Worm (Caenorhabditis elegans) whole organism, young adult: ENCODE data around the gene F18E9.3.
A peak's percentile ranks its signal among the peaks of the same experiment; 100 is the strongest.

Experiments used
- B0019.2 ChIP-seq: fragments of 200-800 bp; sonication (Bioruptor generic); conservative IDR thresholded peaks from 2 replicates; pipeline ENCODE4 v1.3.6; 2022; ENCODE audit warnings: missing genetic modification reagents, missing genetic modification characterization, missing compliant biosample characterization
- B0336.3 ChIP-seq: fragments of 200-800 bp; sonication (Bioruptor generic); IDR thresholded peaks from 2 replicates; pipeline ENCODE4 v1.3.6; 2022; ENCODE audit warnings: missing genetic modification characterization, missing compliant biosample characterization
- C06A6.2 ChIP-seq: fragments of 200-800 bp; sonication (Bioruptor generic); conservative IDR thresholded peaks from 2 replicates; pipeline ENCODE4 v1.3.6; 2022; ENCODE audit warnings: missing genetic modification characterization, missing compliant biosample characterization
- F23B12.7 ChIP-seq: sonication (generic microtip); optimal IDR thresholded peaks from 2 replicates; lab custom pipeline; 2017; ENCODE audit warnings: missing genetic modification characterization, mild to moderate bottlenecking, missing compliant biosample characterization, antibody characterized with exemption, moderate library complexity; ENCODE audit not compliant: insufficient read depth
- F52B5.7 ChIP-seq: sonication (generic microtip); optimal IDR thresholded peaks from 2 replicates; lab custom pipeline; 2016; ENCODE audit warnings: mild to moderate bottlenecking, missing genetic modification characterization, missing compliant biosample characterization
- F57A8.1 ChIP-seq: fragments of 200-800 bp; sonication (Bioruptor generic); optimal IDR thresholded peaks from 2 replicates; lab custom pipeline; 2018; ENCODE audit warnings: mild to moderate bottlenecking, missing genetic modification characterization, moderate library complexity, missing compliant biosample characterization
- K12H6.12 ChIP-seq: fragments of 200-800 bp; sonication (Bioruptor generic); optimal IDR thresholded peaks from 2 replicates; lab custom pipeline; 2018; ENCODE audit warnings: mild to moderate bottlenecking, missing genetic modification characterization, missing compliant biosample characterization
- Y53G8AR.9 ChIP-seq: fragments of 200-800 bp; sonication (Bioruptor generic); conservative IDR thresholded peaks from 2 replicates; pipeline ENCODE4 v1.3.6; 2022; ENCODE audit warnings: missing genetic modification reagents, missing genetic modification characterization, missing compliant biosample characterization
- Y95B8A.8 ChIP-seq: fragments of 200-800 bp; sonication (Bioruptor generic); IDR thresholded peaks from 2 replicates; pipeline ENCODE4 v1.3.6; 2022; ENCODE audit warnings: missing genetic modification reagents, missing genetic modification characterization, missing compliant biosample characterization
- ZK185.1 ChIP-seq: sonication (generic microtip); optimal IDR thresholded peaks from 2 replicates; lab custom pipeline; 2016; ENCODE audit warnings: mild to moderate bottlenecking, missing genetic modification characterization, missing compliant biosample characterization; ENCODE audit not compliant: poor library complexity, severe bottlenecking
- aptf-3 ChIP-seq: fragments of 200-800 bp; sonication (Bioruptor generic); IDR thresholded peaks from 2 replicates; pipeline ENCODE4 v1.3.6; 2022; ENCODE audit warnings: missing genetic modification characterization, missing compliant biosample characterization
- atf-7 ChIP-seq: sonication (generic microtip); optimal IDR thresholded peaks from 2 replicates; lab custom pipeline; 2017; ENCODE audit warnings: mild to moderate bottlenecking, missing genetic modification characterization, missing compliant biosample characterization
- cebp-2 ChIP-seq: fragments of 200-800 bp; sonication (Bioruptor generic); IDR thresholded peaks from 2 replicates; pipeline ENCODE4 v1.3.6; 2022; ENCODE audit warnings: missing genetic modification characterization, missing compliant biosample characterization
- chd-7 ChIP-seq: sonication (generic microtip); optimal IDR thresholded peaks from 2 replicates; lab custom pipeline; 2016; ENCODE audit warnings: mild to moderate bottlenecking, missing genetic modification characterization, moderate library complexity, missing compliant biosample characterization
- die-1 ChIP-seq: sonication (generic microtip); optimal IDR thresholded peaks from 2 replicates; lab custom pipeline; 2016; ENCODE audit warnings: missing genotype, mild to moderate bottlenecking, missing genetic modification characterization, missing compliant biosample characterization
- dox-1 ChIP-seq: fragments of 200-800 bp; sonication (Bioruptor generic); IDR thresholded peaks from 2 replicates; pipeline ENCODE4 v1.3.6; 2022; ENCODE audit warnings: missing genetic modification reagents, missing genetic modification characterization, missing compliant biosample characterization
- egrh-3 ChIP-seq: fragments of 200-800 bp; sonication (Bioruptor generic); IDR thresholded peaks from 2 replicates; pipeline ENCODE4 v1.3.6; 2022; ENCODE audit warnings: missing genetic modification reagents, missing genetic modification characterization, missing compliant biosample characterization
- ets-4 ChIP-seq: fragments of 200-800 bp; sonication (Bioruptor generic); optimal IDR thresholded peaks from 2 replicates; lab custom pipeline; 2018; ENCODE audit warnings: mild to moderate bottlenecking, missing genetic modification characterization, missing compliant biosample characterization
- gei-17 ChIP-seq: fragments of 200-800 bp; sonication (Bioruptor generic); optimal IDR thresholded peaks from 2 replicates; lab custom pipeline; 2018; ENCODE audit warnings: mild to moderate bottlenecking, missing genetic modification characterization, missing compliant biosample characterization
- hsf-1 ChIP-seq: fragments of 200-800 bp; sonication (Bioruptor generic); IDR thresholded peaks from 2 replicates; pipeline ENCODE4 v1.3.6; 2022; ENCODE audit warnings: missing genetic modification reagents, missing genetic modification characterization, missing compliant biosample characterization
- lag-1 ChIP-seq: fragments of 200-800 bp; sonication (Bioruptor generic); IDR thresholded peaks from 2 replicates; pipeline ENCODE4 v1.3.6; 2022; ENCODE audit warnings: missing genetic modification reagents, missing genetic modification characterization, missing compliant biosample characterization
- let-526 ChIP-seq: fragments of 200-800 bp; sonication (Bioruptor generic); IDR thresholded peaks from 2 replicates; pipeline ENCODE4 v1.3.6; 2022; ENCODE audit warnings: missing genetic modification reagents, missing genetic modification characterization, missing compliant biosample characterization
- let-607 ChIP-seq, 2 experiments: fragments of 200-800 bp in 1 of 2; sonication (Bioruptor generic) in 1 of 2; sonication (generic microtip) in 1 of 2; optimal IDR thresholded peaks; 2 replicates each; lab custom pipeline; 2016 to 2018; ENCODE audit warnings: mild to moderate bottlenecking in 2 of 2, missing compliant biosample characterization in 2 of 2, missing genetic modification characterization in 2 of 2, moderate library complexity in 2 of 2, missing genotype in 1 of 2
- lin-26 ChIP-seq: fragments of 200-800 bp; sonication (Bioruptor generic); IDR thresholded peaks from 2 replicates; pipeline ENCODE4 v1.3.6; 2022; ENCODE audit warnings: missing genetic modification reagents, missing genetic modification characterization, missing compliant biosample characterization
- lin-35 ChIP-seq, 3 experiments: fragments of 150-350 bp in 2 of 3; sonication (generic microtip) in 1 of 3; optimal IDR thresholded peaks; 2 replicates each; lab custom pipeline; 2014 to 2018; ENCODE audit warnings: missing biosample characterization in 3 of 3, missing genetic modification characterization in 3 of 3, missing genetic modification reagents in 3 of 3
- lin-40 ChIP-seq: sonication (generic microtip); optimal IDR thresholded peaks from 2 replicates; lab custom pipeline; 2016; ENCODE audit warnings: missing genetic modification characterization, mild to moderate bottlenecking, missing compliant biosample characterization, missing genotype, missing genetic modification reagents
- lsy-27 ChIP-seq: sonication (generic microtip); optimal IDR thresholded peaks from 2 replicates; lab custom pipeline; 2017; ENCODE audit warnings: missing genetic modification characterization, mild to moderate bottlenecking, missing compliant biosample characterization, antibody characterized with exemption, missing genotype, borderline replicate concordance; ENCODE audit not compliant: insufficient read depth
- madf-8 ChIP-seq: fragments of 200-800 bp; sonication (Bioruptor generic); conservative IDR thresholded peaks from 2 replicates; pipeline ENCODE4 v1.3.6; 2022; ENCODE audit warnings: missing genetic modification reagents, missing genetic modification characterization, missing compliant biosample characterization
- mes-4 ChIP-seq: sonication (generic microtip); optimal IDR thresholded peaks from 2 replicates; lab custom pipeline; 2016; ENCODE audit warnings: missing genotype, missing genetic modification characterization, missing compliant biosample characterization
- nfya-2 ChIP-seq: fragments of 200-800 bp; sonication (Bioruptor generic); IDR thresholded peaks from 2 replicates; pipeline ENCODE4 v1.3.6; 2022; ENCODE audit warnings: missing genetic modification reagents, missing genetic modification characterization, missing compliant biosample characterization
- nhr-27 ChIP-seq: fragments of 200-800 bp; sonication (Bioruptor generic); optimal IDR thresholded peaks from 2 replicates; lab custom pipeline; 2018; ENCODE audit warnings: mild to moderate bottlenecking, missing genetic modification characterization, moderate library complexity, missing compliant biosample characterization
- nhr-80 ChIP-seq: sonication (generic microtip); optimal IDR thresholded peaks from 2 replicates; lab custom pipeline; 2016; ENCODE audit warnings: missing genetic modification characterization, missing compliant biosample characterization
- nhr-90 ChIP-seq: sonication (generic microtip); optimal IDR thresholded peaks from 2 replicates; lab custom pipeline; 2016; ENCODE audit warnings: missing genotype, mild to moderate bottlenecking, missing genetic modification characterization, missing compliant biosample characterization
- pbrm-1 ChIP-seq: fragments of 200-800 bp; sonication (Bioruptor generic); IDR thresholded peaks from 2 replicates; pipeline ENCODE4 v1.3.6; 2022; ENCODE audit warnings: missing genetic modification reagents, missing genetic modification characterization, missing compliant biosample characterization
- rpc-1 ChIP-seq, 2 experiments: fragments of 150-350 bp in 1 of 2; sonication (generic microtip) in 1 of 2; optimal IDR thresholded peaks; 2 replicates each; lab custom pipeline; 2014 to 2018; ENCODE audit warnings: missing biosample characterization in 1 of 2, missing genetic modification characterization in 1 of 2, missing genetic modification reagents in 1 of 2, missing genotype in 1 of 2
- sdz-38 ChIP-seq: sonication (generic microtip); optimal IDR thresholded peaks from 2 replicates; lab custom pipeline; 2016; ENCODE audit warnings: missing genotype, missing genetic modification characterization, missing compliant biosample characterization
- unc-130 ChIP-seq: sonication (generic microtip); optimal IDR thresholded peaks from 2 replicates; lab custom pipeline; 2016; ENCODE audit warnings: missing genetic modification reagents, missing genetic modification characterization, missing compliant biosample characterization
- xnd-1 ChIP-seq: sonication (generic microtip); optimal IDR thresholded peaks from 2 replicates; lab custom pipeline; 2016; ENCODE audit warnings: missing genotype, missing genetic modification reagents, missing genetic modification characterization, missing compliant biosample characterization
- zfh-2 ChIP-seq: fragments of 200-800 bp; sonication (Bioruptor generic); conservative IDR thresholded peaks from 2 replicates; pipeline ENCODE4 v1.3.6; 2022; ENCODE audit warnings: missing genetic modification reagents, missing genetic modification characterization, missing compliant biosample characterization
- ztf-18 ChIP-seq: sonication (generic microtip); optimal IDR thresholded peaks from 2 replicates; lab custom pipeline; 2016; ENCODE audit warnings: missing genotype, mild to moderate bottlenecking, missing genetic modification characterization, missing compliant biosample characterization

Gene F18E9.3

ce11 chrX:8598491-8598890 lies 12.5 kb downstream of the F18E9.3 start:
- TF ChIP-seq sdz-38 = no peak
- TF ChIP-seq hsf-1 (GFP tag; lab: Robert Waterston, UW) = no peak
- TF ChIP-seq B0019.2 (GFP tag; lab: Robert Waterston, UW) = no peak
- TF ChIP-seq lin-35 (GFP tag; optimal IDR thresholded peaks at IDR 0.05; lab: Kevin White, UChicago) = no peak
- TF ChIP-seq K12H6.12 (tag; lab: Kevin White, UChicago) = no peak
- no peak for TF ChIP-seq nhr-90
- no peak for TF ChIP-seq nhr-27
- no peak for TF ChIP-seq aptf-3 (GFP tag; lab: Robert Waterston, UW)
- no peak for TF ChIP-seq C06A6.2 (GFP tag; lab: Robert Waterston, UW)
- no peak for TF ChIP-seq pbrm-1 (GFP tag; lab: Robert Waterston, UW)
- no peak for TF ChIP-seq lsy-27
- TF ChIP-seq ztf-18 (tag; lab: Kevin White, UChicago) = no peak

DNA sequence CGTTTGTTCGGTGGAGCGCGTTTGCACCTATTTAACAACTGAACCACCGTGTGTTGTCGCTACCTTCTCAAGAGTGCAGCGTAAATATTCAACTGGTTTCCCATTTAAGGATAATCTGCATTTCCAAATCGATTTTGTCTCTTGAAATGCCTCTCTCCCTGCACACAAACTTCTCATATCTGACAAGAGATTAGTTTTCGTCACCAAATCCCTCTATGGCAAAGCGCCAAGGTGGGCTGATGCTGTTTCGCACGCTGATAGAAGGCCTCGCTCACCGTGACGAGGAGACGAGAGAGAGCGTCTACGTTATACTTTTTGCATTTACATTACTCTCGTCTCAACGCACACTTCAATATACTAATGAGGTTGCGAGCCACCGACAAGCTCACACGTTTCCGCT lies 13.8 kb downstream of the F18E9.3 start:
- TF ChIP-seq rpc-1 (optimal IDR thresholded peaks at IDR 0.05; lab: Kevin White, UChicago) (no peak), rpc-1 (tag; optimal IDR thresholded peaks at IDR 0.05; lab: Kevin White, UChicago) (no peak), lin-26 (no peak), gei-17 (no peak)

- TF ChIP-seq chd-7 (tag; lab: Kevin White, UChicago) (no peak), lag-1 (GFP tag; lab: Robert Waterston, UW) (no peak), lin-40 (no peak), ZK185.1 (tag; lab: Kevin White, UChicago) (no peak), lin-35 (GFP tag; optimal IDR thresholded peaks at IDR 0.05; lab: Kevin White, UChicago) (no peak), ztf-18 (tag; lab: Kevin White, UChicago) (no peak), Y95B8A.8 (no peak), egrh-3 (GFP tag; lab: Robert Waterston, UW) (no peak), F52B5.7 (no peak), madf-8 (no peak), xnd-1 (tag; lab: Kevin White, UChicago) (no peak), mes-4 (tag; lab: Kevin White, UChicago) (no peak), F23B12.7 (tag; lab: Kevin White, UChicago) (no peak)
- TF ChIP-seq, all 124 proteins: peak for 0
Observed at ce11 chrX:8601235-8601634, 15.3 kb downstream of the F18E9.3 start, which contains the start of gene F18E9.1. TSS of gene F18E9.1 (plus strand) at chrX:8601535.

DNA sequence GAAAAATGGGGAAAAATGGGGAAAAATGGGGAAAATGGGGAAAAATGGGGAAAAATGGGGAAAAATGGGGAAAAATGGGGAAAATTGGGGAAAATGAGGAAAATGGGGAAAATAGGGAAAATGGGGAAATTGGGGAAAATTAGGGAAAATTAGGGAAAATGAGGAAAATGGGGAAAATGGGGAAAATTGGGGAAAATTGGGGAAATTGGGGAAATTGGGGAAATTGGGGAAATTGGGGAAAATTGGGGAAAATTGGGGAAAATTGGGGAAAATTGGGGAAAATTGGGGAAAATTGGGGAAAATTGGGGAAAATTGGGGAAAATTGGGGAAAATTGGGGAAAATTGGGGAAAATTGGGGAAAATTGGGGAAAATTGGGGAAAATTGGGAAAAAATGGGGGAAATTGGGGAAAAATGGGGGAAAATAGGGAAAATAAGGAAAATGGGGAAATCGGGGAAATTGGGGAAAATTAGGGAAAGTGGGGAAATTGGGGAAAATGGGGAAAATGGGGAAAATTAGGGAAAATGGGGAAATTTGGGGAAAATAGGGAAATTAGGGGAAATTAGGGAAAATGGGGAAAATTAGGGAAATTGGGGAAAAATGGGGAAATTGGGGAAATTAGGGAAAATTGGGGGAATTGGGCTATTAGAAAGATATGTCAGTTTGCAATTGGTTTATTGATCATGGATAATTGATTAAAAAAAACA lies 16.9 kb downstream of the F18E9.3 start:
- TF ChIP-seq let-526 (GFP tag; lab: Robert Waterston, UW) = no peak
- TF ChIP-seq cebp-2 (GFP tag; lab: Robert Waterston, UW) = 0 out of 2 replicates have a peak, but pooled peaks have one; percentile 26

- TF ChIP-seq F23B12.7 (tag; lab: Kevin White, UChicago) (no peak), nfya-2 (GFP tag; lab: Robert Waterston, UW) (no peak), dox-1 (peak; percentile 63), F57A8.1 (GFP tag; lab: Kevin White, UChicago) (no peak), let-607 (tag; optimal IDR thresholded peaks at IDR 0.05; lab: Kevin White, UChicago) (peak in 1 of 2 experiments; percentile 22), atf-7 (peak; percentile 88), B0336.3 (GFP tag; lab: Robert Waterston, UW) (peak; percentile 35; the same call in 1 of the 2 replicates), Y53G8AR.9 (no peak), lsy-27 (no peak), die-1 (tag; lab: Kevin White, UChicago) (no peak), unc-130 (no peak), nhr-80 (tag; lab: Kevin White, UChicago) (peak; percentile 88), ets-4 (GFP tag; lab: Kevin White, UChicago) (peak; percentile 8), zfh-2 (GFP tag; lab: Robert Waterston, UW) (0 out of 2 replicates have a peak, but pooled peaks have one; percentile 29)
Observed at ce11 chrX:8604160-8604559, 18.2 kb downstream of the F18E9.3 start.
